Worm (Caenorhabditis elegans) whole organism, L1 larva: ENCODE data around the gene tra-4.

Source experiments
- C04F5.9 ChIP-seq: sonication (generic microtip); optimal IDR thresholded peaks from 2 replicates; lab custom pipeline; 2016; ENCODE audit warnings: missing genetic modification characterization, missing compliant biosample characterization
- C16A3.4 ChIP-seq: fragments of 150-350 bp; optimal IDR thresholded peaks from 2 replicates; lab custom pipeline; 2014; ENCODE audit warnings: missing biosample characterization, missing genetic modification characterization
- F16B12.6 ChIP-seq: fragments of 150-350 bp; optimal IDR thresholded peaks from 2 replicates; lab custom pipeline; 2014; ENCODE audit warnings: missing biosample characterization, missing genetic modification characterization
- aha-1 ChIP-seq: fragments of 150-350 bp; optimal IDR thresholded peaks from 2 replicates; lab custom pipeline; 2014; ENCODE audit warnings: missing biosample characterization, missing genetic modification characterization
- aly-2 ChIP-seq: fragments of 150-350 bp; optimal IDR thresholded peaks from 2 replicates; lab custom pipeline; 2014; ENCODE audit warnings: missing biosample characterization, missing genetic modification characterization
- blmp-1 ChIP-seq: fragments of 150-350 bp; optimal IDR thresholded peaks from 2 replicates; lab custom pipeline; 2014; ENCODE audit warnings: missing biosample characterization, missing genetic modification characterization
- ceh-63 ChIP-seq: fragments of 200-800 bp; sonication (Bioruptor generic); optimal IDR thresholded peaks from 2 replicates; lab custom pipeline; 2018; ENCODE audit warnings: mild to moderate bottlenecking, missing genetic modification characterization, missing compliant biosample characterization
- ceh-8 ChIP-seq: fragments of 200-800 bp; sonication (Bioruptor generic); optimal IDR thresholded peaks from 2 replicates; lab custom pipeline; 2018; ENCODE audit warnings: mild to moderate bottlenecking, missing genetic modification characterization, moderate library complexity, missing compliant biosample characterization
- ceh-82 ChIP-seq, 3 experiments: fragments of 150-350 bp in 1 of 3; sonication (generic microtip) in 2 of 3; optimal IDR thresholded peaks; 2 replicates each; lab custom pipeline; 2014 to 2017; ENCODE audit warnings: missing biosample characterization in 3 of 3, missing genetic modification characterization in 3 of 3
- ceh-88 ChIP-seq: fragments of 200-800 bp; sonication (Bioruptor generic); IDR thresholded peaks from 2 replicates; pipeline ENCODE4 v1.3.6; 2022; ENCODE audit warnings: missing genetic modification characterization, missing compliant biosample characterization
- ceh-90 ChIP-seq: sonication (generic microtip); optimal IDR thresholded peaks from 2 replicates; lab custom pipeline; 2016; ENCODE audit warnings: missing genetic modification characterization, missing compliant biosample characterization
- efl-1 ChIP-seq, 4 experiments: fragments of 150-350 bp; optimal IDR thresholded peaks in 3 of 4; peaks in 1 of 4; 1 replicate in 1 of 4; 2 replicates in 3 of 4; lab custom pipeline; 2014; ENCODE audit warnings: missing biosample characterization in 2 of 4, missing genetic modification characterization in 2 of 4, missing genetic modification reagents in 2 of 4
- elt-2 ChIP-seq: sonication (generic microtip); optimal IDR thresholded peaks from 2 replicates; lab custom pipeline; 2016; ENCODE audit warnings: missing genetic modification characterization, mild to moderate bottlenecking, inconsistent platforms, missing compliant biosample characterization, missing genetic modification reagents
- elt-3 ChIP-seq, 6 experiments: fragments of 150-350 bp in 1 of 6; sonication (generic microtip); optimal IDR thresholded peaks; 2 replicates each; lab custom pipeline; 2017 to 2018; ENCODE audit warnings: missing biosample characterization in 6 of 6, missing genetic modification characterization in 6 of 6, inconsistent platforms in 1 of 6
- fkh-10 ChIP-seq: sonication (generic microtip); optimal IDR thresholded peaks from 2 replicates; lab custom pipeline; 2017; ENCODE audit warnings: missing biosample characterization, missing genetic modification reagents, missing genetic modification characterization
- fos-1 ChIP-seq: fragments of 150-350 bp; optimal IDR thresholded peaks from 2 replicates; lab custom pipeline; 2014; ENCODE audit warnings: missing biosample characterization, missing genetic modification characterization
- hlh-4 ChIP-seq: sonication (generic microtip); optimal IDR thresholded peaks from 2 replicates; lab custom pipeline; 2016; ENCODE audit warnings: mild to moderate bottlenecking, missing genetic modification characterization, missing compliant biosample characterization
- irx-1 ChIP-seq: sonication (generic microtip); optimal IDR thresholded peaks from 2 replicates; lab custom pipeline; 2016; ENCODE audit warnings: missing genetic modification characterization, missing compliant biosample characterization
- lin-14 ChIP-seq: fragments of 200-800 bp; sonication (Bioruptor generic); optimal IDR thresholded peaks from 2 replicates; lab custom pipeline; 2018; ENCODE audit warnings: mild to moderate bottlenecking, missing genetic modification characterization, moderate library complexity, missing compliant biosample characterization
- lir-3 ChIP-seq: sonication (generic microtip); optimal IDR thresholded peaks from 2 replicates; lab custom pipeline; 2016; ENCODE audit warnings: mild to moderate bottlenecking, missing genetic modification characterization, moderate library complexity, missing compliant biosample characterization; ENCODE audit not compliant: poor library complexity
- mab-9 ChIP-seq: fragments of 200-800 bp; sonication (Bioruptor generic); IDR thresholded peaks from 2 replicates; pipeline ENCODE4 v1.3.6; 2022; ENCODE audit warnings: missing genetic modification reagents, missing genetic modification characterization, missing compliant biosample characterization
- nhr-20 ChIP-seq: sonication (generic microtip); optimal IDR thresholded peaks from 2 replicates; lab custom pipeline; 2016; ENCODE audit warnings: mild to moderate bottlenecking, missing genetic modification characterization, missing compliant biosample characterization
- nhr-28 ChIP-seq: fragments of 150-350 bp; optimal IDR thresholded peaks from 2 replicates; lab custom pipeline; 2014; ENCODE audit warnings: missing biosample characterization, missing genetic modification characterization
- nhr-47 ChIP-seq: sonication (generic microtip); optimal IDR thresholded peaks from 2 replicates; lab custom pipeline; 2016; ENCODE audit warnings: mild to moderate bottlenecking, missing genetic modification characterization, moderate library complexity, missing compliant biosample characterization
- nhr-76 ChIP-seq: sonication (generic microtip); optimal IDR thresholded peaks from 2 replicates; lab custom pipeline; 2017; ENCODE audit warnings: missing biosample characterization, missing genetic modification characterization
- nhr-77 ChIP-seq: fragments of 150-350 bp; optimal IDR thresholded peaks from 2 replicates; lab custom pipeline; 2014; ENCODE audit warnings: missing biosample characterization, missing genetic modification characterization
- nhr-84 ChIP-seq: sonication (generic microtip); optimal IDR thresholded peaks from 2 replicates; lab custom pipeline; 2017; ENCODE audit warnings: missing biosample characterization, missing genetic modification characterization
- nhr-85 ChIP-seq: sonication (generic microtip); peaks from one replicate; lab custom pipeline; 2016; ENCODE audit warnings: missing genetic modification characterization, inconsistent platforms, missing compliant biosample characterization
- nhr-90 ChIP-seq: sonication (generic microtip); optimal IDR thresholded peaks from 2 replicates; lab custom pipeline; 2016; ENCODE audit warnings: mild to moderate bottlenecking, missing genetic modification characterization, missing compliant biosample characterization; ENCODE audit not compliant: poor library complexity
- pag-3 ChIP-seq: sonication (generic microtip); optimal IDR thresholded peaks from 2 replicates; lab custom pipeline; 2017; ENCODE audit warnings: missing genetic modification characterization, mild to moderate bottlenecking, missing compliant biosample characterization, antibody characterized with exemption, borderline replicate concordance; ENCODE audit not compliant: insufficient read depth
- pax-3 ChIP-seq: fragments of 200-800 bp; sonication (Bioruptor generic); optimal IDR thresholded peaks from 2 replicates; lab custom pipeline; 2018; ENCODE audit warnings: mild to moderate bottlenecking, missing genetic modification characterization, moderate library complexity, missing compliant biosample characterization
- rnt-1 ChIP-seq: sonication (generic microtip); optimal IDR thresholded peaks from 2 replicates; lab custom pipeline; 2016; ENCODE audit warnings: mild to moderate bottlenecking, missing genetic modification characterization, moderate library complexity, missing compliant biosample characterization
- skn-1 ChIP-seq: fragments of 150-350 bp; optimal IDR thresholded peaks from 2 replicates; lab custom pipeline; 2014; ENCODE audit warnings: missing biosample characterization, missing genetic modification characterization
- snpc-4 ChIP-seq: fragments of 150-350 bp; optimal IDR thresholded peaks from 2 replicates; lab custom pipeline; 2014; ENCODE audit warnings: missing biosample characterization, missing genetic modification characterization
- snu-23 ChIP-seq: sonication (generic microtip); optimal IDR thresholded peaks from 2 replicates; lab custom pipeline; 2016; ENCODE audit warnings: missing genetic modification characterization, missing compliant biosample characterization
- sox-4 ChIP-seq: sonication (generic microtip); optimal IDR thresholded peaks from 2 replicates; lab custom pipeline; 2016; ENCODE audit warnings: missing genetic modification characterization, missing compliant biosample characterization
- tbx-2 ChIP-seq: sonication (generic microtip); optimal IDR thresholded peaks from 2 replicates; lab custom pipeline; 2016; ENCODE audit warnings: missing genetic modification characterization, missing compliant biosample characterization
- unc-62 ChIP-seq: fragments of 150-350 bp; optimal IDR thresholded peaks from 2 replicates; lab custom pipeline; 2014; ENCODE audit warnings: missing biosample characterization, missing genetic modification reagents, missing genetic modification characterization
- unc-86 ChIP-seq: sonication (generic microtip); optimal IDR thresholded peaks from 2 replicates; lab custom pipeline; 2016; ENCODE audit warnings: missing genetic modification characterization, missing compliant biosample characterization
- vab-15 ChIP-seq: sonication (generic microtip); optimal IDR thresholded peaks from 2 replicates; lab custom pipeline; 2017; ENCODE audit warnings: missing genotype, mild to moderate bottlenecking, missing genetic modification characterization, missing compliant biosample characterization
- xbp-1 ChIP-seq: sonication (generic microtip); optimal IDR thresholded peaks from 2 replicates; lab custom pipeline; 2016; ENCODE audit warnings: missing genetic modification characterization, missing compliant biosample characterization
- zag-1 ChIP-seq: fragments of 150-350 bp; optimal IDR thresholded peaks from 2 replicates; lab custom pipeline; 2014; ENCODE audit warnings: missing biosample characterization, missing genetic modification characterization
- zip-4 ChIP-seq: fragments of 200-800 bp; sonication (Bioruptor generic); optimal IDR thresholded peaks from 2 replicates; lab custom pipeline; 2018; ENCODE audit warnings: mild to moderate bottlenecking, missing genetic modification characterization, moderate library complexity, missing compliant biosample characterization
- ztf-11 ChIP-seq, 2 experiments: sonication (generic microtip); optimal IDR thresholded peaks; 2 replicates each; lab custom pipeline; 2016 to 2017; ENCODE audit warnings: missing genetic modification characterization in 2 of 2, missing biosample characterization in 1 of 2, missing compliant biosample characterization in 1 of 2
- ztf-4 ChIP-seq: fragments of 150-350 bp; optimal IDR thresholded peaks from 2 replicates; lab custom pipeline; 2014; ENCODE audit warnings: missing biosample characterization, missing genetic modification characterization

The tra-4 gene

DNA sequence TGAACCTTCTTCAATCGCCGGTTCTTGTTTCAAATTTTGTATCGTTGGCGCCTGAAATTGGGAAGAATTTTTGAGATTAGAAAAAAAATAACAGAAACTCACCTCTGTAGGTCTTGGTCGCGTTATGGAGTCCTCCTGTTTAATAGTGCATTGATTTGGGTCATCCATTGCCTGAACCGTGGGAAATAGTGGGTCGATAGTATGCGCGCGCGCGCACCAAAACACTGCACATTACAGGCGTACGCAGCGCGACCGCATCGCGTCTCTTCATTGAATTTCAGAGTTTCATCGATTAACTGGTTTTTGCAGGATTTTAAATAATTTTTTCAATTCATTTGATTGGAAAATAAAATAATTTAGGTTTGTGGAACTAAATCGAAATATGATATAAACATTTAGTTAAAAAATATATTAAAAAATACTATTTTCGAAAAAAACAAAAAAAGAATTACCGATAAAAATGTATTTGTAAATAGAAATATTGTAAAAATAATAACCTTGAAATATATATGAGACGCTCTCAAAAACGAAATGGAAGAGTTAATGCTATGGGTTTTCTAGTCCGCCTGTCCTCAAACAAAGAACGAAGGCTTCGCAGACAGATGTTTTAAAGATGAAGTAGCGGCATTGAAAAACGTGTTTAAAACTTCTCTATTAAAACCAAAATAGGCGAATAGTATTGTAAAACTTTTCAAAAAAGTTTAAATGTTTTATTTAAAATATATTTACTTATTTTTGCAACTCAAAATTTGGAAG, at the start of gene tra-4 (continued):
- no peak for TF ChIP-seq nhr-76 (tag; lab: Kevin White, UChicago)
- TF ChIP-seq ceh-82 (tag; optimal IDR thresholded peaks at IDR 0.05; lab: Kevin White, UChicago), result no peak

DNA sequence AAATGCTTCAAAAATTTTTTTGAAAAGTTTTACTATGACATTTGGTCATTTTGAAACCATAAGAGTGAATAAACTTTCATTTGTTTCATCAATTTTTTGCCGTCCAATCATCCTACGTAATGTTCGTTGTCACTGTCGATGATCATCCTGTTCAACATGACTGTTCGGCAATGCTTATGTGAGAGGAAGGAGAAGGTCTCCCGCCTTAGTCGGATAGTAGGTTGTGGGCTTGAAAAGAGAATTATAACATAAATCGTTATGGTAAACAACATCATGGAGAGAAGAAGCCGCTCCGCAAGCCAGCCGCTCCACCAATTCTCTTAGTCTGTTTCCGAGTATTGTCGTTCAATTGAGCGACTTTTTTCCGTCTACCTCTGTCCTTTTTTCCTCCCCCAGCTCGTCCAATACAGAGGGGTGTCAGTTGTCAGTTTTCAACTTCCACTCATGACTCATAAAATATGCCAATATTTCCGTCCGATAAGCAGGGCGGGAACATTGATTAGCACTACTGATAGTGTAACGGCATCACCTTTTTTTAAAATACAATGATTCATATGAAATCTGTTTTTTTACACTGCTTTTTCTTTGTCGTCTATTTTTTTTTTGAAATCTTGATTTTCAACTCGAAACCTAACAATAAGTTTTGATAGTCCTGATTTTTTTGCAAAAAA, 48.8 kb upstream of the tra-4 start:
- TF ChIP-seq elt-3 (tag; optimal IDR thresholded peaks at IDR 0.05; lab: Kevin White, UChicago) (no peak), efl-1 (optimal IDR thresholded peaks at IDR 0.05; lab: Kevin White, UChicago) (no peak), efl-1 (GFP tag; optimal IDR thresholded peaks at IDR 0.05 in 1 of 2; lab: Kevin White, UChicago) (no peak), blmp-1 (tag; lab: Kevin White, UChicago) (peak; percentile 18), tbx-2 (no peak), mab-9 (GFP tag; lab: Robert Waterston, UW) (no peak), elt-2 (peak; percentile 29)
- TF ChIP-seq, all 84 proteins: peak for 2

DNA sequence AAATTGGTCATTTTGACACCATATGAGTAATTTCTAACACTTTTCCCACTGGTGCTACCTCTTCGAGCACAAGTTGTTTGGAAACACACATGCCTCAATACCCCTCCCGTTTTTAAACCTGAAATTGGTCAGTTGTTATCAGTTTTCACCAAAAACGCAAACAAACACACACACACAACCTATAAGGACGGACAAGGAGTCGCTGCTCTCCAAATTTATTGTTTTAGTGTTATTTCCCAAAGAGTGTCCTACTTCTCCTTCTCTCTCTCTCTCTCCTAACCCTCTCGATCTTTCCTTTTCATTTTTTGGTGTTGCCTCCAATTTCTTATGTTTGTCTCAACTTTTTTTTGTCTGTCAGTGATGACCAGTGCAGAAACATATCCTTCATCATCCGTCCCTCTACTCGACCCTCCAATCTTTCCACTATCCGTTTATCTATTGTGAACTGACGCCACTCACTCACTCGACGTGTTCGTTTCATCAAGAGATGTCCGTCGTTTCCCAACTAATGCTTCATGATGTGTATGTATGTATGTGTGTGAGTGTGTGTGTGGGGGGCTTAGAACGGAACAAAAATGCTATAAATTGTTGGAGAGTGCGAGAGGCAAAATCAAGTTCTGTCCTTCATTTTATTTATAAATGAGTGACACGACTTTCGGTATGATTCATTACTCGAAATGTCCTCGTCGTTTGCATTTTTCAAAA, 46.5 kb upstream of the tra-4 start:
- TF ChIP-seq C16A3.4 (tag; lab: Kevin White, UChicago) (no peak), ceh-63 (GFP tag; lab: Kevin White, UChicago) (no peak), fos-1 (no peak), ztf-4 (tag; lab: Kevin White, UChicago) (no peak), C04F5.9 (tag; lab: Kevin White, UChicago) (no peak), snu-23 (GFP tag; lab: Kevin White, UChicago) (peak; percentile 13), nhr-47 (tag; lab: Kevin White, UChicago) (no peak), hlh-4 (tag; lab: Kevin White, UChicago) (no peak), nhr-77 (no peak), elt-2 (peak; percentile 44), ceh-8 (no peak), unc-86 (no peak), irx-1 (no peak), aly-2 (tag; lab: Kevin White, UChicago) (no peak), nhr-84 (tag; lab: Kevin White, UChicago) (no peak), vab-15 (tag; lab: Kevin White, UChicago) (no peak), fkh-10 (GFP tag; lab: Kevin White, UChicago) (no peak), ztf-11 (tag; optimal IDR thresholded peaks at IDR 0.05; lab: Kevin White, UChicago) (no peak), pag-3 (tag; lab: Kevin White, UChicago) (no peak), zag-1 (tag; lab: Kevin White, UChicago) (no peak), efl-1 (optimal IDR thresholded peaks at IDR 0.05; lab: Kevin White, UChicago) (no peak), efl-1 (GFP tag; optimal IDR thresholded peaks at IDR 0.05 in 1 of 2; lab: Kevin White, UChicago) (peak in 1 of 2 experiments; percentile 23), nhr-90 (tag; lab: Kevin White, UChicago) (no peak), skn-1 (tag; lab: Kevin White, UChicago) (no peak), xbp-1 (tag; lab: Kevin White, UChicago) (no peak), sox-4 (no peak), nhr-28 (no peak), pax-3 (no peak), F16B12.6 (tag; lab: Kevin White, UChicago) (no peak), rnt-1 (no peak), zip-4 (GFP tag; lab: Kevin White, UChicago) (no peak), unc-62 (no peak), lir-3 (tag; lab: Kevin White, UChicago) (no peak), nhr-85 (tag; lab: Kevin White, UChicago) (no peak), aha-1 (tag; lab: Kevin White, UChicago) (no peak), snpc-4 (tag; lab: Kevin White, UChicago) (no peak), ceh-90 (no peak), nhr-76 (tag; lab: Kevin White, UChicago) (no peak), lin-14 (peak; percentile 65), ceh-88 (no peak), nhr-20 (tag; lab: Kevin White, UChicago) (no peak)
